Worm (Caenorhabditis elegans) whole organism, midembryonic: ENCODE results near the gene F41E7.2.

Experiments used
- T22C8.4 ChIP-seq: fragments of 200-800 bp; sonication (Bioruptor generic); IDR thresholded peaks from 2 replicates; pipeline ENCODE4 v1.3.6; 2022; ENCODE audit warnings: missing genetic modification characterization, missing compliant biosample characterization
- cog-1 ChIP-seq: sonication (generic microtip); optimal IDR thresholded peaks from 2 replicates; lab custom pipeline; 2016; ENCODE audit warnings: missing genetic modification characterization, missing compliant biosample characterization
- flt-1 ChIP-seq: fragments of 200-800 bp; sonication (Bioruptor generic); IDR thresholded peaks from 2 replicates; pipeline ENCODE4 v1.3.6; 2022; ENCODE audit warnings: missing genetic modification characterization, missing compliant biosample characterization
- klf-2 ChIP-seq: fragments of 200-800 bp; sonication (Bioruptor generic); conservative IDR thresholded peaks from 2 replicates; pipeline ENCODE4 v1.3.6; 2022; ENCODE audit warnings: missing genetic modification reagents, missing genetic modification characterization, missing compliant biosample characterization
- med-1 ChIP-seq: sonication (generic microtip); optimal IDR thresholded peaks from 2 replicates; lab custom pipeline; 2017; ENCODE audit warnings: missing genetic modification characterization, mild to moderate bottlenecking, missing compliant biosample characterization, antibody characterized with exemption, missing genetic modification reagents; ENCODE audit not compliant: insufficient read depth
- ref-1 ChIP-seq: fragments of 200-800 bp; sonication (Bioruptor generic); conservative IDR thresholded peaks from 2 replicates; pipeline ENCODE4 v1.3.6; 2022; ENCODE audit warnings: missing genetic modification reagents, missing genetic modification characterization, missing compliant biosample characterization
- tab-1 ChIP-seq: fragments of 200-800 bp; sonication (Bioruptor generic); IDR thresholded peaks from 2 replicates; pipeline ENCODE4 v1.3.6; 2022; ENCODE audit warnings: missing genetic modification characterization, missing compliant biosample characterization
- ztf-23 ChIP-seq: fragments of 200-800 bp; sonication (Bioruptor generic); IDR thresholded peaks from 2 replicates; pipeline ENCODE4 v1.3.6; 2022; ENCODE audit warnings: missing genetic modification reagents, missing genetic modification characterization, missing compliant biosample characterization
- ztf-29 ChIP-seq: fragments of 200-800 bp; sonication (Bioruptor generic); IDR thresholded peaks from 2 replicates; pipeline ENCODE4 v1.3.6; 2022; ENCODE audit warnings: missing genetic modification reagents, missing genetic modification characterization, missing compliant biosample characterization

F41E7.2 gene

ce11 chrX:10297410-10297809, 23.9 kb downstream of the F41E7.2 start:
- TF ChIP-seq klf-2 (GFP tag; lab: Robert Waterston, UW) (no peak), med-1 (no peak), flt-1 (no peak), ztf-23 (GFP tag; lab: Robert Waterston, UW) (no peak), ztf-29 (GFP tag; lab: Robert Waterston, UW) (no peak), cog-1 (tag; lab: Kevin White, UChicago) (no peak)

- TF ChIP-seq ztf-29 (GFP tag; lab: Robert Waterston, UW) (no peak), T22C8.4 (no peak), cog-1 (tag; lab: Kevin White, UChicago) (no peak), klf-2 (GFP tag; lab: Robert Waterston, UW) (no peak), ztf-23 (GFP tag; lab: Robert Waterston, UW) (no peak), tab-1 (GFP tag; lab: Robert Waterston, UW) (no peak), ref-1 (GFP tag; lab: Robert Waterston, UW) (no peak)
These were observed 28.4 kb downstream of the F41E7.2 start for ce11 chrX:10301920-10302319.

- TF ChIP-seq T22C8.4 = no peak
- TF ChIP-seq ztf-23 (GFP tag; lab: Robert Waterston, UW) = no peak
- TF ChIP-seq ref-1 (GFP tag; lab: Robert Waterston, UW) = no peak
- TF ChIP-seq ztf-29 (GFP tag; lab: Robert Waterston, UW) = no peak
- TF ChIP-seq tab-1 (GFP tag; lab: Robert Waterston, UW) = no peak
- no peak for TF ChIP-seq cog-1 (tag; lab: Kevin White, UChicago)
- no peak for TF ChIP-seq klf-2 (GFP tag; lab: Robert Waterston, UW)
- TF ChIP-seq med-1 = no peak
- TF ChIP-seq flt-1 = no peak
These were observed 28.9 kb downstream of the F41E7.2 start, which contains the start of gene fip-5 for ce11 chrX:10302430-10302829. TSS of gene fip-5 (plus strand) at chrX:10302741.

- no peak for TF ChIP-seq klf-2 (GFP tag; lab: Robert Waterston, UW)
- TF ChIP-seq cog-1 (tag; lab: Kevin White, UChicago) = no peak
- TF ChIP-seq T22C8.4 = no peak
- no peak for TF ChIP-seq med-1
- TF ChIP-seq flt-1 = no peak
- no peak for TF ChIP-seq tab-1 (GFP tag; lab: Robert Waterston, UW)
- TF ChIP-seq ztf-29 (GFP tag; lab: Robert Waterston, UW) = no peak
- TF ChIP-seq ztf-23 (GFP tag; lab: Robert Waterston, UW) = no peak
- no peak for TF ChIP-seq ref-1 (GFP tag; lab: Robert Waterston, UW)
These were observed 30.7 kb downstream of the F41E7.2 start, which contains the start of gene fipr-21 for ce11 chrX:10304178-10304577. TSS of gene fipr-21 (plus strand) at chrX:10304529.

ce11 chrX:10306289-10306688, 32.8 kb downstream of the F41E7.2 start, which contains the start of gene cnc-8:
TSS of gene cnc-8 (plus strand) at chrX:10306595.
- TF ChIP-seq flt-1 (no peak), tab-1 (GFP tag; lab: Robert Waterston, UW) (no peak), klf-2 (GFP tag; lab: Robert Waterston, UW) (no peak), cog-1 (tag; lab: Kevin White, UChicago) (no peak), ref-1 (GFP tag; lab: Robert Waterston, UW) (no peak), T22C8.4 (no peak), med-1 (no peak), ztf-29 (GFP tag; lab: Robert Waterston, UW) (no peak), ztf-23 (GFP tag; lab: Robert Waterston, UW) (no peak)

ce11 chrX:10306923-10307322, 33.4 kb downstream of the F41E7.2 start:
- TF ChIP-seq ztf-23 (GFP tag; lab: Robert Waterston, UW) (no peak), ref-1 (GFP tag; lab: Robert Waterston, UW) (no peak), cog-1 (tag; lab: Kevin White, UChicago) (no peak), med-1 (no peak), flt-1 (no peak), ztf-29 (GFP tag; lab: Robert Waterston, UW) (no peak), T22C8.4 (no peak), klf-2 (GFP tag; lab: Robert Waterston, UW) (no peak), tab-1 (GFP tag; lab: Robert Waterston, UW) (no peak)

- no peak for TF ChIP-seq klf-2 (GFP tag; lab: Robert Waterston, UW)
- no peak for TF ChIP-seq ref-1 (GFP tag; lab: Robert Waterston, UW)
- TF ChIP-seq flt-1 = no peak
- no peak for TF ChIP-seq cog-1 (tag; lab: Kevin White, UChicago)
- no peak for TF ChIP-seq med-1
- no peak for TF ChIP-seq T22C8.4
- no peak for TF ChIP-seq tab-1 (GFP tag; lab: Robert Waterston, UW)
- no peak for TF ChIP-seq ztf-23 (GFP tag; lab: Robert Waterston, UW)
- no peak for TF ChIP-seq ztf-29 (GFP tag; lab: Robert Waterston, UW)
These were observed 34.0 kb downstream of the F41E7.2 start, which contains the start of gene F41E7.7 for ce11 chrX:10307495-10307894. TSS of gene F41E7.7 (plus strand) at chrX:10307795.

- TF ChIP-seq ztf-23 (GFP tag; lab: Robert Waterston, UW) = no peak
- TF ChIP-seq T22C8.4 = no peak
- no peak for TF ChIP-seq tab-1 (GFP tag; lab: Robert Waterston, UW)
- no peak for TF ChIP-seq flt-1
- no peak for TF ChIP-seq med-1
- TF ChIP-seq ztf-29 (GFP tag; lab: Robert Waterston, UW) = no peak
- no peak for TF ChIP-seq klf-2 (GFP tag; lab: Robert Waterston, UW)
- TF ChIP-seq ref-1 (GFP tag; lab: Robert Waterston, UW) = no peak
- TF ChIP-seq cog-1 (tag; lab: Kevin White, UChicago) = no peak
These were observed 36.9 kb downstream of the F41E7.2 start, which contains the start of gene F41E7.6 for ce11 chrX:10310366-10310765. TSS of gene F41E7.6 (minus strand) at chrX:10310466.

- TF ChIP-seq T22C8.4 = no peak
These were observed 42.4 kb downstream of the F41E7.2 start, which contains the start of gene F41E7.9 for ce11 chrX:10315905-10316304. TSS of gene F41E7.9 (minus strand) at chrX:10316005.

ce11 chrX:10317565-10317964, 44.1 kb downstream of the F41E7.2 start, which contains the start of gene R07E3.6:
TSS of gene R07E3.6 (plus strand) at chrX:10317722.
- no peak for TF ChIP-seq T22C8.4
- TF ChIP-seq flt-1 = no peak
- no peak for TF ChIP-seq med-1
- TF ChIP-seq ztf-29 (GFP tag; lab: Robert Waterston, UW) = no peak
- TF ChIP-seq klf-2 (GFP tag; lab: Robert Waterston, UW) = no peak
- no peak for TF ChIP-seq ref-1 (GFP tag; lab: Robert Waterston, UW)
- TF ChIP-seq cog-1 (tag; lab: Kevin White, UChicago) = no peak
- TF ChIP-seq ztf-23 (GFP tag; lab: Robert Waterston, UW) = no peak
- no peak for TF ChIP-seq tab-1 (GFP tag; lab: Robert Waterston, UW)
